Fruit fly (Drosophila melanogaster) whole organism, prepupa: ENCODE results near the gene CG3868.

Experiments used
- Blimp-1 ChIP-seq: fragments of 200-800 bp; sonication (Bioruptor generic); optimal IDR thresholded peaks from 3 replicates; lab custom pipeline; 2017; ENCODE audit warnings: missing biosample characterization, missing genetic modification characterization, mild to moderate bottlenecking, moderate library complexity, missing genetic modification reagents
- CG10631 ChIP-seq: fragments of 200-800 bp; sonication (Bioruptor generic); optimal IDR thresholded peaks from 2 replicates; lab custom pipeline; 2016; ENCODE audit warnings: missing biosample characterization, missing genetic modification characterization
- CG10669 ChIP-seq: fragments of 200-800 bp; sonication (Bioruptor generic); optimal IDR thresholded peaks from 3 replicates; lab custom pipeline; 2018; ENCODE audit warnings: missing biosample characterization, mild to moderate bottlenecking, missing genetic modification characterization, moderate library complexity
- CG11294 ChIP-seq: fragments of 200-800 bp; sonication (Bioruptor generic); IDR thresholded peaks from 2 replicates; pipeline ENCODE4 v1.3.6; 2022; ENCODE audit warnings: missing biosample characterization, missing genetic modification characterization
- CG11902 ChIP-seq: fragments of 200-800 bp; sonication (Bioruptor generic); optimal IDR thresholded peaks from 3 replicates; lab custom pipeline; 2016; ENCODE audit warnings: missing biosample characterization, missing genetic modification characterization
- CG15336 ChIP-seq: fragments of 200-800 bp; sonication (Bioruptor generic); IDR thresholded peaks from 2 replicates; pipeline ENCODE4 v1.3.6; 2022; ENCODE audit warnings: missing biosample characterization, missing genetic modification characterization
- CG1621 ChIP-seq: fragments of 200-800 bp; sonication (Bioruptor generic); optimal IDR thresholded peaks from 3 replicates; lab custom pipeline; 2018; ENCODE audit warnings: missing biosample characterization, mild to moderate bottlenecking, missing genetic modification characterization
- CG31627 ChIP-seq: fragments of 200-800 bp; sonication (Bioruptor generic); optimal IDR thresholded peaks from 3 replicates; lab custom pipeline; 2016; ENCODE audit warnings: missing biosample characterization, missing genetic modification characterization
- CG32006 ChIP-seq: fragments of 200-800 bp; sonication (Bioruptor generic); optimal IDR thresholded peaks from 3 replicates; lab custom pipeline; 2017; ENCODE audit warnings: missing biosample characterization, mild to moderate bottlenecking, missing genetic modification characterization
- CG34406 ChIP-seq: fragments of 200-800 bp; sonication (Bioruptor generic); optimal IDR thresholded peaks from 3 replicates; lab custom pipeline; 2016; ENCODE audit warnings: missing biosample characterization, missing genetic modification characterization
- CG3919 ChIP-seq: fragments of 200-800 bp; sonication (Bioruptor generic); optimal IDR thresholded peaks from 3 replicates; lab custom pipeline; 2016; ENCODE audit warnings: missing biosample characterization, missing genetic modification characterization
- CG6163 ChIP-seq: fragments of 200-800 bp; sonication (Bioruptor generic); IDR thresholded peaks from 3 replicates; pipeline ENCODE4 v1.3.6; 2022; ENCODE audit warnings: missing biosample characterization, missing genetic modification characterization
- CG6276 ChIP-seq: fragments of 200-800 bp; sonication (Bioruptor generic); optimal IDR thresholded peaks from 2 replicates; lab custom pipeline; 2017; ENCODE audit warnings: missing biosample characterization, mild to moderate bottlenecking, missing genetic modification characterization
- CG6792 ChIP-seq: fragments of 200-800 bp; sonication (Bioruptor generic); optimal IDR thresholded peaks from 3 replicates; lab custom pipeline; 2016; ENCODE audit warnings: missing biosample characterization, missing genetic modification characterization
- CG6808 ChIP-seq: fragments of 200-800 bp; sonication (Bioruptor generic); optimal IDR thresholded peaks from 3 replicates; lab custom pipeline; 2017; ENCODE audit warnings: missing biosample characterization, missing genetic modification characterization, mild to moderate bottlenecking, moderate library complexity, missing genetic modification reagents
- CG7368 ChIP-seq: fragments of 200-800 bp; sonication (Bioruptor generic); optimal IDR thresholded peaks from 3 replicates; lab custom pipeline; 2016; ENCODE audit warnings: missing biosample characterization, missing genetic modification characterization
- CG8319 ChIP-seq: fragments of 200-800 bp; sonication (Bioruptor generic); optimal IDR thresholded peaks from 3 replicates; lab custom pipeline; 2016; ENCODE audit warnings: missing biosample characterization, missing genetic modification characterization
- CG8632 ChIP-seq: fragments of 200-800 bp; sonication (Bioruptor generic); optimal IDR thresholded peaks from 3 replicates; lab custom pipeline; 2016; ENCODE audit warnings: missing biosample characterization, missing genetic modification characterization
- CG9139 ChIP-seq: fragments of 200-800 bp; sonication (Bioruptor generic); optimal IDR thresholded peaks from 3 replicates; lab custom pipeline; 2017; ENCODE audit warnings: missing biosample characterization, mild to moderate bottlenecking, missing genetic modification characterization
- Eip78C ChIP-seq: fragments of 200-800 bp; sonication (Bioruptor generic); peaks from one replicate; lab custom pipeline; 2016; ENCODE audit warnings: missing biosample characterization, missing genetic modification characterization
- Eip93F ChIP-seq: fragments of 200-800 bp; sonication (Bioruptor generic); optimal IDR thresholded peaks from 2 replicates; lab custom pipeline; 2016; ENCODE audit warnings: missing biosample characterization, mild to moderate bottlenecking, missing genetic modification characterization
- Ets21C ChIP-seq: fragments of 200-800 bp; sonication (Bioruptor generic); optimal IDR thresholded peaks from 3 replicates; lab custom pipeline; 2016; ENCODE audit warnings: missing biosample characterization, missing genetic modification characterization
- Ets96B ChIP-seq: fragments of 200-800 bp; optimal IDR thresholded peaks from 2 replicates; lab custom pipeline; 2019; ENCODE audit warnings: missing biosample characterization, mild to moderate bottlenecking, missing genetic modification characterization, moderate library complexity
- Gug ChIP-seq: fragments of 200-800 bp; sonication (Bioruptor generic); IDR thresholded peaks from 2 replicates; pipeline ENCODE4 v1.3.6; 2022; ENCODE audit warnings: missing biosample characterization, missing genetic modification characterization
- Hr38 ChIP-seq: sonication (Bioruptor generic); optimal IDR thresholded peaks from 2 replicates; lab custom pipeline; 2016; ENCODE audit warnings: missing biosample characterization, missing genetic modification characterization
- Hr39 ChIP-seq: fragments of 200-800 bp; sonication (Bioruptor generic); optimal IDR thresholded peaks from 2 replicates; lab custom pipeline; 2016; ENCODE audit warnings: missing biosample characterization, missing genetic modification characterization
- Hr4 ChIP-seq: fragments of 200-800 bp; sonication (Bioruptor generic); optimal IDR thresholded peaks from 3 replicates; lab custom pipeline; 2016; ENCODE audit warnings: missing biosample characterization, missing genetic modification characterization
- Lpt ChIP-seq: fragments of 200-800 bp; sonication (Bioruptor generic); optimal IDR thresholded peaks from 3 replicates; lab custom pipeline; 2016; ENCODE audit warnings: missing biosample characterization, missing genetic modification characterization
- Met ChIP-seq: fragments of 200-800 bp; sonication (Bioruptor generic); optimal IDR thresholded peaks from 3 replicates; lab custom pipeline; 2016; ENCODE audit warnings: missing biosample characterization, missing genetic modification characterization
- Sox14 ChIP-seq: fragments of 200-800 bp; sonication (Bioruptor generic); optimal IDR thresholded peaks from 3 replicates; lab custom pipeline; 2016; ENCODE audit warnings: missing biosample characterization, missing genetic modification characterization
- Sox15 ChIP-seq: fragments of 200-800 bp; sonication (Bioruptor generic); optimal IDR thresholded peaks from 3 replicates; lab custom pipeline; 2016; ENCODE audit warnings: missing biosample characterization, missing genetic modification characterization
- acj6 ChIP-seq: fragments of 200-800 bp; sonication (Bioruptor generic); optimal IDR thresholded peaks from 3 replicates; lab custom pipeline; 2016; ENCODE audit warnings: missing biosample characterization, missing genetic modification characterization
- dac ChIP-seq: fragments of 200-800 bp; sonication (Bioruptor generic); optimal IDR thresholded peaks from 2 replicates; lab custom pipeline; 2017; ENCODE audit warnings: missing biosample characterization, mild to moderate bottlenecking, missing genetic modification characterization
- dsx ChIP-seq: fragments of 200-800 bp; optimal IDR thresholded peaks from 3 replicates; lab custom pipeline; 2019; ENCODE audit warnings: missing biosample characterization, mild to moderate bottlenecking, missing genetic modification characterization, moderate library complexity; ENCODE audit not compliant: poor library complexity, severe bottlenecking
- eg ChIP-seq: fragments of 200-800 bp; sonication (Bioruptor generic); IDR thresholded peaks from 3 replicates; pipeline ENCODE4 v1.3.6; 2022; ENCODE audit warnings: missing biosample characterization, missing genetic modification characterization
- esn ChIP-seq: fragments of 200-800 bp; sonication (Bioruptor generic); optimal IDR thresholded peaks from 2 replicates; lab custom pipeline; 2016; ENCODE audit warnings: missing biosample characterization, mild to moderate bottlenecking, missing genetic modification characterization, moderate library complexity
- fd59A ChIP-seq: fragments of 200-800 bp; sonication (Bioruptor generic); optimal IDR thresholded peaks from 2 replicates; lab custom pipeline; 2017; ENCODE audit warnings: missing biosample characterization, mild to moderate bottlenecking, missing genetic modification characterization, missing genetic modification reagents
- fd85E ChIP-seq: fragments of 200-800 bp; sonication (Bioruptor generic); optimal IDR thresholded peaks from 3 replicates; lab custom pipeline; 2016; ENCODE audit warnings: missing biosample characterization, missing genetic modification characterization
- fkh ChIP-seq: fragments of 200-800 bp; sonication (Bioruptor generic); optimal IDR thresholded peaks from 3 replicates; lab custom pipeline; 2017; ENCODE audit warnings: missing biosample characterization, mild to moderate bottlenecking, missing genetic modification characterization, moderate library complexity
- lz ChIP-seq: fragments of 200-800 bp; sonication (Bioruptor generic); optimal IDR thresholded peaks from 3 replicates; lab custom pipeline; 2016; ENCODE audit warnings: missing biosample characterization, missing genetic modification characterization
- pdm3 ChIP-seq: fragments of 200-800 bp; sonication (Bioruptor generic); optimal IDR thresholded peaks from 3 replicates; lab custom pipeline; 2016; ENCODE audit warnings: missing biosample characterization, missing genetic modification characterization
- salr ChIP-seq, 2 experiments: fragments of 200-800 bp; sonication (Bioruptor generic); optimal IDR thresholded peaks; 3 replicates each; lab custom pipeline; 2016 to 2018; ENCODE audit warnings: missing biosample characterization in 2 of 2, missing genetic modification characterization in 2 of 2, mild to moderate bottlenecking in 1 of 2
- spab ChIP-seq: fragments of 200-800 bp; sonication (Bioruptor generic); optimal IDR thresholded peaks from 2 replicates; lab custom pipeline; 2017; ENCODE audit warnings: missing biosample characterization, mild to moderate bottlenecking, missing genetic modification characterization, missing genetic modification reagents
- ss ChIP-seq, 2 experiments: fragments of 200-800 bp; sonication (Bioruptor generic); optimal IDR thresholded peaks; 2 replicates in 1 of 2; 3 replicates in 1 of 2; lab custom pipeline; 2017 to 2018; ENCODE audit warnings: mild to moderate bottlenecking in 2 of 2, missing biosample characterization in 2 of 2, missing genetic modification characterization in 2 of 2, moderate library complexity in 1 of 2
- svp ChIP-seq: fragments of 200-800 bp; sonication (Bioruptor generic); peaks from one replicate; lab custom pipeline; 2016; ENCODE audit warnings: missing biosample characterization, missing genetic modification characterization
- topi ChIP-seq: fragments of 200-800 bp; sonication (Bioruptor generic); optimal IDR thresholded peaks from 3 replicates; lab custom pipeline; 2016; ENCODE audit warnings: missing biosample characterization, missing genetic modification characterization
- vri ChIP-seq: fragments of 200-800 bp; sonication (Bioruptor generic); optimal IDR thresholded peaks from 3 replicates; lab custom pipeline; 2016; ENCODE audit warnings: missing biosample characterization, mild to moderate bottlenecking, missing genetic modification characterization

CG3868 gene

DNA sequence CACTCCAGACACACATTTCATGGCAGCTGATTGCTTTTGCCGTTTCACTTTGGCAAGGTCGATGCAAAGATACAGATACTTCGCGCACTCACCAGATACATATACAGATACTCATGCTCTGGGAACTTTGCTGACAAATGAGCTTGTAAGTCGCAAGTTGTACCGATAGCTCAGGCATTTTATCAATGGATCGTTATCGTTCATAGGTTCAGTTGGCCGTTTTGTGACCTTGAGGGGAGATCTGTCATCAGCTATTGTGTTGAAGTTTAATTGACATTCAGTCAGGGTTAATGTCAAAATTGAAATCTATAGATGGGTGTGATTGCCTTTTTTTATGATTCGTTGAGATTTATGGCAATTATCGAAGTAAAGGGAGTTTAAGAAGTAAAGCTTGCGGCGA is 29.7 kb upstream of the CG3868 start:
- peak; percentile 35 for TF ChIP-seq Eip78C (GFP tag; lab: Kevin White, UChicago)
- TF ChIP-seq Lpt: no peak
- TF ChIP-seq svp (GFP tag; lab: Kevin White, UChicago): peak; percentile 67
- TF ChIP-seq, all 60 proteins: peak for 2

DNA sequence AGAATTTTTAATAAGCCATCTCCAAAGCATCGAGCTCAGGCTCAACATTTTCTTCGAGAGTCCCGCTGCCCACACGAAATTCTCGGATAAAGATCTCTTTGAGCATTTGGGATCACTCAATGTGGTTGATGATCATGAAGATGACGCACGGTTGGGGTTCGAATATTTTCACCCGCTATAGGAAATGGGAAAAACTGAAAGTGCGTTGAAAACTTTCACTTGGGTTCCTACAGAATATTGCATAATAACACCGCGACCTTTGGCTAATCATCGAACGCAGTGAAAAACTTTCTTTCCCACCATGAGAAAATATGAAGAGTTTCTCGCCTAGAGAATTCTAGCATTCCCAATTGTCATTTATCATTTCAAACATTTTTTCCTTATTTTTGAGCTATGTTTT is 26.4 kb upstream of the CG3868 start:
- TF ChIP-seq Hr39 (GFP tag; lab: Kevin White, UChicago) (no peak), Eip93F (GFP tag; lab: Kevin White, UChicago) (no peak), Gug (no peak), dac (GFP tag; lab: Kevin White, UChicago) (no peak), CG3919 (no peak), CG15336 (GFP tag; lab: Robert Waterston, UW) (no peak), CG9139 (GFP tag; lab: Kevin White, UChicago) (no peak)

DNA sequence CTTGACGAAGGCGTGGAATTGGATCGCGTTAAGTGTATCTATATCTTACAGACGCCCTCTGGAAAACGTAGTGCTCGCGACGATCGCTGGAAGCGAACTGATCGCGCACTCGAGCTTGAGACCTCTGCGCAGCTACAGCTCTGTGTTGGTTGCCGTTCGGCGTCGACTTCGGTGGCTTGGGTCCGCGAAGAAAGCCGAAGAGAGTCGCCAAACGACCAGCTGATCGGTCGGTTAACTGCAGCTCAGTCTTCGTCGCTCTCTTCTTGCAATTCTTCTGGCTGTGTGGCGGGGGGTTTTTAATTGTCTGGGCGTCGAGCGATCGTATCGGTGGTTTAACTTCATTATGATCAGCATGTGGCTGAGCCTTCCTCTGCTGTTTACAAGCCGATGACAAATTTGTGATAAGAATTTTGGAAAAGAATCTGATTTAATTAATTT is 24.8 kb upstream of the CG3868 start:
- TF ChIP-seq CG6276: peak; percentile 65
- peak; percentile 25 for TF ChIP-seq fkh (GFP tag; lab: Kevin White, UChicago)
- TF ChIP-seq Lpt: peak; percentile 56
- TF ChIP-seq fd85E: peak; percentile 76
- TF ChIP-seq Ets96B (tag; lab: Kevin White, UChicago): peak; percentile 40
- peak; percentile 16 for TF ChIP-seq Blimp-1 (GFP tag; lab: Kevin White, UChicago)
- no peak for TF ChIP-seq CG11294 (GFP tag; lab: Robert Waterston, UW)
- no peak for TF ChIP-seq Hr4
- no peak for TF ChIP-seq fd59A (GFP tag; lab: Kevin White, UChicago)
- TF ChIP-seq pdm3 (GFP tag; lab: Kevin White, UChicago): no peak
- peak; percentile 84 for TF ChIP-seq CG9139 (GFP tag; lab: Kevin White, UChicago)
- no peak for TF ChIP-seq Eip93F (GFP tag; lab: Kevin White, UChicago)
- peak; percentile 82 for TF ChIP-seq CG3919
- TF ChIP-seq dsx: peak; percentile 78
- no peak for TF ChIP-seq CG10631 (GFP tag; lab: Kevin White, UChicago)
- TF ChIP-seq Met (GFP tag; lab: Kevin White, UChicago): peak; percentile 36
- TF ChIP-seq CG7368 (GFP tag; lab: Kevin White, UChicago): peak; percentile 50
- TF ChIP-seq Sox15 (GFP tag; lab: Kevin White, UChicago): no peak
- peak; percentile 70 for TF ChIP-seq CG6808 (GFP tag; lab: Kevin White, UChicago)
- peak; percentile 62 for TF ChIP-seq esn
- TF ChIP-seq CG11902: no peak
- TF ChIP-seq topi (GFP tag; lab: Kevin White, UChicago): peak; percentile 70
- no peak for TF ChIP-seq CG1621 (tag; lab: Kevin White, UChicago)
- TF ChIP-seq lz (GFP tag; lab: Kevin White, UChicago): peak; percentile 17
- TF ChIP-seq Hr39 (GFP tag; lab: Kevin White, UChicago): no peak
- no peak for TF ChIP-seq CG32006 (GFP tag; lab: Kevin White, UChicago)
- no peak for TF ChIP-seq Ets21C
- TF ChIP-seq vri (GFP tag; lab: Kevin White, UChicago): peak; percentile 66
- TF ChIP-seq ss (GFP tag; optimal IDR thresholded peaks at IDR 0.05; lab: Kevin White, UChicago): peak; percentile 82
- no peak for TF ChIP-seq dac (GFP tag; lab: Kevin White, UChicago)
- peak; percentile 16 for TF ChIP-seq CG8632 (GFP tag; lab: Kevin White, UChicago)
- TF ChIP-seq CG6792 (GFP tag; lab: Kevin White, UChicago): peak; percentile 30
- no peak for TF ChIP-seq CG8319
- TF ChIP-seq CG34406 (GFP tag; lab: Kevin White, UChicago): peak; percentile 31
- TF ChIP-seq eg (GFP tag; lab: Robert Waterston, UW): no peak; the same call in 2 of the 3 replicates
- peak; percentile 48 for TF ChIP-seq spab (GFP tag; lab: Kevin White, UChicago)
- TF ChIP-seq Hr38 (GFP tag; lab: Kevin White, UChicago): no peak
- no peak for TF ChIP-seq CG31627 (GFP tag; lab: Kevin White, UChicago)
- no peak for TF ChIP-seq salr (GFP tag; optimal IDR thresholded peaks at IDR 0.05; lab: Kevin White, UChicago)
- peak; percentile 76; the same call in 2 of the 3 replicates for TF ChIP-seq CG6163 (GFP tag; lab: Robert Waterston, UW)
- peak; percentile 56; the same call in 1 of the 2 replicates for TF ChIP-seq CG15336 (GFP tag; lab: Robert Waterston, UW)
- no peak for TF ChIP-seq Sox14 (GFP tag; lab: Kevin White, UChicago)
- peak; percentile 89 for TF ChIP-seq svp (GFP tag; lab: Kevin White, UChicago)
- TF ChIP-seq acj6: no peak
- no peak for TF ChIP-seq Gug
- peak; percentile 49 for TF ChIP-seq CG10669 (GFP tag; lab: Kevin White, UChicago)
